Fruit fly (Drosophila melanogaster) whole organism: Measurements from ENCODE around the gene CG3819.

Experiments used
- CG8478 ChIP-seq: fragments of >200 bp; optimal IDR thresholded peaks from 2 replicates; lab custom pipeline; 2018; ENCODE audit warnings: inconsistent platforms
- Dll ChIP-seq: fragments of >200 bp; optimal IDR thresholded peaks from 2 replicates; lab custom pipeline; 2017
- EcR ChIP-seq, 2 experiments: fragments of >200 bp; optimal IDR thresholded peaks; 2 replicates each; lab custom pipeline; 2017; ENCODE audit warnings: missing biosample characterization in 2 of 2, missing genetic modification characterization in 2 of 2, missing genetic modification reagents in 2 of 2
- pan ChIP-seq: fragments of >200 bp; optimal IDR thresholded peaks from 2 replicates; lab custom pipeline; 2017
- psq ChIP-seq: fragments of >200 bp; optimal IDR thresholded peaks from 2 replicates; lab custom pipeline; 2017
- usp ChIP-seq: fragments of >200 bp; optimal IDR thresholded peaks from 2 replicates; lab custom pipeline; 2017; ENCODE audit warnings: missing biosample characterization, missing genetic modification characterization, mixed read lengths

The CG3819 gene

DNA sequence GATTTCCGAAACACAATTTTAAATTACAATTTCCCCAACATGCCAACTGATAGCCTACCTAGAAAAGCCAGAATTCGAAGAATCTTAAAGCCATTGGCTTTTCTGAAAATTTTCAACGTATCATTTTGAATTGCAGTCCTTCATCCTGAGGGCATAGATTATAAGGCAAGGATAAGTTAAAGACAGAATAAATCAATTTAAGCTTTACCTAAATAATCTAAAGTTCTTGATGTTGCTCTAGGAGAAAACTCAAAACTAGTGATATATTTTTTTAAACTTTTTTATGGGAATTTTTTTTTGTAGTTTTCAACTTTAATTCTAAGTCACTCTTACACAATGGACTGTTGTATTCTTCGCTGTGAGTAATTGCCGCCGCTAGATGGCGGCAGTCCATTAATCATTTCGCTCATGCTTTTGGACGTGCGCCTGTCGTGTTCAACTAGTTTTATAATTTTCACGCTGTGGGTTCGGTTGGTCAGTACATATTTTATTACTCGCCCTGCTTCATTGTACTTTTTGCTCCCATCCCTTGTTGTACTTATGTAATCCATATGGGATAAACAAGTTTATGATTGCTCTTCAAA is 7.7 kb downstream of the CG3819 start, which contains the start of gene COX6AL2:
TSS of gene COX6AL2 (minus strand) at position 51 of the 584 bp plus-strand sequence.
- no peak for TF ChIP-seq psq (lab: Kevin White, UChicago)
- TF ChIP-seq EcR (GFP tag; optimal IDR thresholded peaks at IDR 0.05; lab: Kevin White, UChicago), result no peak
- no peak for TF ChIP-seq CG8478 (lab: Kevin White, UChicago)
- no peak for TF ChIP-seq pan (lab: Kevin White, UChicago)
- TF ChIP-seq Dll (lab: Kevin White, UChicago), result no peak
- TF ChIP-seq usp (GFP tag; lab: Kevin White, UChicago), result no peak

DNA sequence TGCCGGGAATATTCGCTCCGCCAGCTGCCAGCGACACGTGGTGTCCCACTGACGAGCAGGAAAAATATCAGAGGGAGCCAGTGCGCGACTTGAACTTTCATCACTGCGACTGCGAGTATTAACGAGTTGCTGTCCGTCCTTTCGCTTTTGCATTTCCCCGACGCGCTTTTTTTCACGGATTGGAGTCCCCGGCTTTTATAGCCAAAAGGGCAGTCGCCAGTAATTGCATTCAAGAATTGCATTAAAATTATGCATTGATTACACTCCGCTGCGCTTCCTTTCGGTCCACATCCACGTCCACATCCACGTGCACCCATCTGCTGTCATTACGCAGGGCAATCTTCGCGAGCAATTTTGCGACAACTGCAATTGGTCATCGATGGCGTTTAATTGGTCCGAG is 10.8 kb downstream of the CG3819 start, which contains the start of gene Ir75d:
TSS of gene Ir75d (minus strand) at position 101 of the 400 bp plus-strand sequence.
- TF ChIP-seq usp (GFP tag; lab: Kevin White, UChicago) (no peak), Dll (lab: Kevin White, UChicago) (no peak), psq (lab: Kevin White, UChicago) (no peak), CG8478 (lab: Kevin White, UChicago) (no peak)

DNA sequence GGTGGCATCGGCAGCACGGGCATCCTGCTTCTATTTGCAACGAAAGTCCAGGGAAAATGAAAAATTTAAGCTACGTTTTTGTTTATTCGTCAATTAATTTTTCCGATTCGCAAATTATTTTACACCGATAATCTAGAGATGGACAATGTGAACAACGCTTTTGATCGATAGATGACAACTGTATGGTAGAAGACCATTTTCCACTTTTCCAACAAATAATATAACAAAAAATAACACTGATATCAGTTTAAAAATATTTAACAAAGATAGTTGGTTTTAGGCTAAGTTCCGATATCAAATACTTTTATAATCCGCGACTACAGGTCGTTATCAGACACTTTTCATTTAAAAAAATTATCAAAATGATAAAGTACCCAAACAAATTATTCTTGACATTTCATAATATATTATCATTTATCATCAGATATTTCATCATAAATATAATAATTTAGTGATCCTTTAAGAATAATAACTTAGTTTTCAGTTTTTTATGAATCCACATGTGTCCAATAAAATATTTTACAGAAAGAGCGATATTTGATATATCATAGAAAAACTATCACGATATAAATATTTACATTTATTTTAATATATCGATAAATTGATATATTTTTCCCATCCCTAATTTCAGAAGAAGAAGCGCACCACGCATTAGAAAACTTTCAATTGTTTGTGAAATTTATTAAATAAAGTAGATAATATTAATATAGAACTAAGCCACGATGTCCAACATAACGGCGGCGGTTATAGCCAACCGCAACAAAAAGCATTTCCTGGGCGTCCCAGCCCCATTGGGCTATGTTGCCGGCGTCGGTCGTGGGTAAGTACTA is 16.9 kb downstream of the CG3819 start, which contains the start of the genes CSN1b and Prp6:
TSS of gene CSN1b (minus strand) at position 159 of the 830 bp plus-strand sequence.
TSS of gene Prp6 (plus strand) at position 601 of the 830 bp plus-strand sequence.
- TF ChIP-seq usp (GFP tag; lab: Kevin White, UChicago), result no peak
- no peak for TF ChIP-seq pan (lab: Kevin White, UChicago)
- TF ChIP-seq CG8478 (lab: Kevin White, UChicago), result no peak
- TF ChIP-seq psq (lab: Kevin White, UChicago), result no peak
- no peak for TF ChIP-seq EcR (GFP tag; optimal IDR thresholded peaks at IDR 0.05; lab: Kevin White, UChicago)
- no peak for TF ChIP-seq Dll (lab: Kevin White, UChicago)

DNA sequence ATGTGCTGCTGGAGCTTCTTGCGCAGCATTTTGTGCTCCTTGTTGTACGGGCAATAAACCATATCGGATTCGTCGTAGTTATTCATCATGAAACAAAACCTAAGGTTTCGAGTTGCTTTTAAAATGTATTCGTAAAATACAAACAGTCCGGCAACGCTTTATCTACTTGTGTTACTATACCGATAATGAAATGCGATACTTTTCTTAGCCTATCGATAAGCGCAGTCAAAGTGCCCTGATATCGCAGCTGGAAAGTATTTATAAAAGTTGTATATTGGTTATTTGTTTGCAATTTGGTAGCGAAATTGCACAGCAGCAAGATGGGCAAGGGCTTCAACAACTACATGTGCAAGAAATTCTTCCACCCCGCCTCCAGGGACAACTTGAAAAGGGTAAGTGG is 20.5 kb downstream of the CG3819 start, which contains the start of the genes arx and CG6843:
TSS of gene arx (minus strand) at position 144 of the 400 bp plus-strand sequence.
TSS of gene CG6843 (plus strand) at position 184 of the 400 bp plus-strand sequence.
- no peak for TF ChIP-seq Dll (lab: Kevin White, UChicago)
- no peak for TF ChIP-seq usp (GFP tag; lab: Kevin White, UChicago)
- no peak for TF ChIP-seq EcR (GFP tag; optimal IDR thresholded peaks at IDR 0.05; lab: Kevin White, UChicago)
- no peak for TF ChIP-seq psq (lab: Kevin White, UChicago)
- TF ChIP-seq CG8478 (lab: Kevin White, UChicago), result no peak
- no peak for TF ChIP-seq pan (lab: Kevin White, UChicago)

DNA sequence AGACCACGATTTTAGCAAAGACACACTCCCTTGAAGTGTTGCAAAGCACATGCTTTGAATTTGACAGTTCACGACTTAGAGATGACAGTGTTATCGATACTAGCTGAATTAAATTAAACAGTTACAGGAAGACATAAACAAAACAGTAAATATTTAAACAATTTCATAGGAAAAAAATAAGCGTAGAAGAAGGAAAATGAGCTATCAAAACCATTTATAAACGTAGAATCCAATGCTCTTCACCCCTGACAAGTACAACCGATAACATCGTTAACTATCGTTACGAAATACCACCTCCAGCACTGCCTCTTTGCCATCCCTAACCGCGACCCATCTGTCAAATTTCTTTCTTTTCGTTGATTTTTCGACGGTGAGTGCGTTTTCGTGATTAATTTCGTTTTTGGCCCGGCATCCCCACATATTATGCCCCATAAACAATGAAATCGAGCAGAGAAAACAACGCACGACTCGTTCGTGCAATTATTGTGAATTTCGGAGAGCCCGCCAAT is 23.1 kb downstream of the CG3819 start, which contains the start of gene RpL26:
TSS of gene RpL26 (plus strand) at position 106 of the 509 bp plus-strand sequence.
- no peak for TF ChIP-seq pan (lab: Kevin White, UChicago)
- TF ChIP-seq usp (GFP tag; lab: Kevin White, UChicago), result no peak
- no peak for TF ChIP-seq Dll (lab: Kevin White, UChicago)
- no peak for TF ChIP-seq CG8478 (lab: Kevin White, UChicago)
- TF ChIP-seq psq (lab: Kevin White, UChicago), result no peak
- no peak for TF ChIP-seq EcR (GFP tag; optimal IDR thresholded peaks at IDR 0.05; lab: Kevin White, UChicago)

DNA sequence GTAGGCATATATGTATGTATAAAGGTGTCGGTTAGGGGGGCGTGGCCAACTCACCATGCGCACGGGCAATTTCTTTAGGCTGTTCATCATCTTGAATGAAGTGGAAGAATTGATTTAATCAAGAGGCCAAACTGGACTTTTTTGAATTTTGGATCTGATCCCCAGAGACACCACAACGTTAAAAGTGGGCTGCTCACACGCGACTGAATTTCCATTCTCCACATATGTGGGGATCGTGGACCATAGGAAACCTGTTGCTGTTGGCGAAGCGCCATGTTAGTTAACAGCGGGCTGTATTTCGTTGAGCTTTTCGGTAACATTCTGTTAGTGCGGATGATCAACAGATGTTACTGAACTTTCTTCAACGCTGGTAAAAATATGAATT is 23.8 kb downstream of the CG3819 start, which contains the start of gene CG3902:
TSS of gene CG3902 (minus strand) at position 208 of the 385 bp plus-strand sequence.
- TF ChIP-seq CG8478 (lab: Kevin White, UChicago) (no peak), usp (GFP tag; lab: Kevin White, UChicago) (no peak), Dll (lab: Kevin White, UChicago) (no peak), EcR (GFP tag; optimal IDR thresholded peaks at IDR 0.05; lab: Kevin White, UChicago) (no peak), psq (lab: Kevin White, UChicago) (no peak), pan (lab: Kevin White, UChicago) (no peak)

DNA sequence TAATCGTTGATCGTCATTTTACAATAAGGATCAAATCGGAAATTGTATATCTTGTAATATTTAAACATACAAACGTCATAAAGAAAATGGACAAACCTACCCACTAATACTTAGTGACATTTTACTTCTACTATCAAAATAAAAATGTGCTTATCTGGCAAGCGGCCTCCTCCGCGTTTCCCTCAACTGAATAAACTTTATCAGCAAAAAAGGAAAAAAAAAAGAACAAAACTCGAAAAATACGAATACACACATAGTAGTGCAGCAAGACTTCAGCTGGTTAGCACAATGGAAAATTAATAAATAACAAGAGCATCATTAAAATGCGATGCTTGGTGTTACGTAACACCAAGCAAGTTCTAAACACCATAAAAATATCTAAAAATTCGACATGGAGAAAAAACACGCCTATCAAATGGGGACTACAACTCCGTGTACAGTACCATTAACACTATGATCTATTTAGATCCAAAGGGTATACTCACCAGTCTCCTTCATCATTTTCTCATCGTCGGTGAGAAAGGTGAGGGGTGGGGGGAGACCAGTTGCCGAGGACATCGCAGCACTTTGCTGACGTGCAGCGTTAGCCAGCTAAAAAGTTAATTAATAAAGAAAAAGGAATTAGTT is 24.3 kb downstream of the CG3819 start:
- TF ChIP-seq psq (lab: Kevin White, UChicago), result no peak
- TF ChIP-seq Dll (lab: Kevin White, UChicago), result no peak
- TF ChIP-seq CG8478 (lab: Kevin White, UChicago), result no peak
- no peak for TF ChIP-seq usp (GFP tag; lab: Kevin White, UChicago)
- no peak for TF ChIP-seq pan (lab: Kevin White, UChicago)

DNA sequence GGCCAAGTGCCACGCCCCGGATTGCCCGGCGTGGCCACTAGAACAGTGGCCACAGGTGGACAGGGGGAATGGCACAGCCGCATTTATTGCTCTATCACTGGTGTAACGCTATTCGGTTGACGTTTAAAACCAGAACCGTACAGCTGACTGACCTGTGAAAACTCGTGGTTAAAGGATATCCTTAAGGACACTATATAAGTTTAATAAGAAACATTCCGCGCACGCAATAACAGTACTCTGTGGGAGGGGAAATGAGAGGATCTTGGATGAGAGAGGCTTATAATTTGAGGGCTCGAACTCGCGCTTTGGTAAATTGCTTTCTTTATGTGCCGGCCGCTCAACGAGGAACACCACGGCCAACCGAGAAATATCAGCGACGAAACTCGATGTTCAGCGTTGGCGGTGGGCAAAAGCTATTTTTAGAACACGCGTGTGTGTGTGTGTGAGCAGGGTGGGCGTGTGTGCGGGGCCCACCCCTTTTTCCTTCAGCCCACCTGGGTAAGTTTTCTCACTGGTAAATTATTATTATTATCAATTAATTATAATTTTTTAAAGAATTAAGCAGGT is 25.5 kb downstream of the CG3819 start:
- TF ChIP-seq pan (lab: Kevin White, UChicago) (no peak), CG8478 (lab: Kevin White, UChicago) (no peak), Dll (lab: Kevin White, UChicago) (no peak), usp (GFP tag; lab: Kevin White, UChicago) (no peak), psq (lab: Kevin White, UChicago) (no peak), EcR (GFP tag; optimal IDR thresholded peaks at IDR 0.05; lab: Kevin White, UChicago) (no peak)

DNA sequence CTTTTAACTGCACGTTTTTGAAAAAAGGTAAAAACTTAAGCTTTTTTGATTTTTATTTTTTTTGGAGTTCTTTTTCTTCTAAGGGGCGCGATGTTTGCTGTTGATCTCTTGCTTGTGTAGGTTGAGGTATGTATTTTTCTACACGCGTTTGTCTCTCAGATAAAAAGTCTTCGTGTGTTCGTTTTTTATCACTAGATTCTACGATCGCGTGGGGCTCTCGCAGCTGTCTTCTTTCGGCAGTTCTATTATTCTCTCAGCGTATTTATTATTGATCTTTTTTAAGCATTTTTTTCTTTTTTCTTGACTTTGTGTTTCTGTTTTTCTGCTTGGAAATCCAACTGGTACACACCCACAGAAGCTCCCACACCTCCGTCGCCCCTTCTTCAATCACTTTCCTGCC is 26.8 kb downstream of the CG3819 start:
- TF ChIP-seq EcR (GFP tag; optimal IDR thresholded peaks at IDR 0.05; lab: Kevin White, UChicago) (no peak), psq (lab: Kevin White, UChicago) (no peak), pan (lab: Kevin White, UChicago) (no peak)

DNA sequence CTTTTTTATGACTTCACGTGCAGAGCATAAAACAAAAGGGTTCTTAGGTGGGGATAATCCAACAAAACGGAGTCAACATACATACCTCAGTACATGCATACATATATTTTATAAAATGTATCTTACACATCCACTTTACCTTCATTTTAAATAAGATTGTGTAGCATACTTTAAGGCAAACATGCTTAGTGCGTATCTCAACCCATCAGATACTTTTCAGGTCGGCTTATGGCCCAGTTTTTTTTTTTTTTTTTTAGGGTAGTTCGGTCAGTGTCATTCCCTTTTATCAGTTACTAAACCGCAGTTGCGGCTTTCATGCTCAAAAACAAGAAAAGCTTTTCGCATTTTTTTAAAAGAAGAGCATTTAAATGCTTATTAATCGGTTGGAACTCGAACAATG is 29.9 kb downstream of the CG3819 start, which contains the start of gene NijB:
TSS of gene NijB (plus strand) at position 398 of the 400 bp plus-strand sequence.
- TF ChIP-seq usp (GFP tag; lab: Kevin White, UChicago), result no peak
- no peak for TF ChIP-seq pan (lab: Kevin White, UChicago)
- no peak for TF ChIP-seq CG8478 (lab: Kevin White, UChicago)
- TF ChIP-seq Dll (lab: Kevin White, UChicago), result no peak
- no peak for TF ChIP-seq EcR (GFP tag; optimal IDR thresholded peaks at IDR 0.05; lab: Kevin White, UChicago)
- no peak for TF ChIP-seq psq (lab: Kevin White, UChicago)
